Worm (Caenorhabditis elegans) whole organism, L4/young adult: ENCODE measurements around the gene toca-2.

Source experiments
- W03F9.2 ChIP-seq: fragments of 150-350 bp; optimal IDR thresholded peaks from 2 replicates; lab custom pipeline; 2014; ENCODE audit warnings: missing biosample characterization, missing genetic modification characterization
- dao-5 ChIP-seq: sonication (generic microtip); optimal IDR thresholded peaks from 2 replicates; lab custom pipeline; 2016; ENCODE audit warnings: missing genotype, missing genetic modification characterization, moderate library complexity, missing compliant biosample characterization
- him-1 ChIP-seq: sonication (generic microtip); optimal IDR thresholded peaks from 2 replicates; lab custom pipeline; 2016; ENCODE audit warnings: missing genotype, missing genetic modification reagents, missing genetic modification characterization, missing compliant biosample characterization

DNA sequence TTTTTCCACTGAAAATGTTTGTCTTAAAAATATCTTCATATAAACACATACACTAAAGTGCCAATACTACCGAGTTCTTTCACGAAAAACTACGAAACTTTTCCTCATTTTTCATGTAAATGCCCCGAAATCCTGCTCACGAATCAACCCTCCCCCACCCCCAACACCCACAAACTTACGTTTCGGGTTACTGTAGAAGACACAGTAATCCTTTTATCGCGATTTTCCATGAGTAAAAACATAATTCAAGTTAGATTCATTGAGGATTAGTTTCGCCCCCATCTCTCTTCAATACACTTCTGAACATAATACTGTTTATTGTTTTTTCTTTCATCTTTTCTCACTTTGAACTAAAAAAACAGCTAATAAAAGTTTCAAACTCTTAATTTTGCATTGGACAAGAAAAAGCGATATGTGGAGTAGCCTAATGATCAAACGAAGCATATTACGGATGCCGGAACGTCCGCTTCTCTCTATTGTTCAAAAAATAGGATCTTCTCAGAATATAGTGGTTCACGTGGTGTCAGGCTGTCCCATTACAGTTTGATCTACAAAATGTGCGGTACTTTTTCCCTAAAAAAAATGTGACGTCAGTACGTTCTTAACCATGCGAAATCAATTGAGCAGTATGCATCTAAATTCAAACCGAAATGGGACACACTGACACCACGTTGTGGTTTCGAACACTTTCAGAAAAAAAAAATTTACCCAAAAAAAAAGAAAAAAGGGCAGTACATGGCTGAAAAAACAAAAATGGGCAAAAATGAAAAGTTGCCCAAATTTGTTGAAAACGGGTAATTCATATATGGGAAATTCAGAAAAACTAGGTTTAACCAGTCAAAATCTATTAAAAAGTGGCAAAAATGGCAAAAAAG lies 31.4 kb upstream of the toca-2 start:
- no peak for TF ChIP-seq dao-5 (tag; lab: Kevin White, UChicago)
- TF ChIP-seq W03F9.2 (tag; lab: Kevin White, UChicago): no peak
- peak; percentile 33 for TF ChIP-seq him-1 (tag; lab: Kevin White, UChicago)
